Worm (Caenorhabditis elegans): Measurements from ENCODE around the gene cut-5.

cut-5 gene

DNA sequence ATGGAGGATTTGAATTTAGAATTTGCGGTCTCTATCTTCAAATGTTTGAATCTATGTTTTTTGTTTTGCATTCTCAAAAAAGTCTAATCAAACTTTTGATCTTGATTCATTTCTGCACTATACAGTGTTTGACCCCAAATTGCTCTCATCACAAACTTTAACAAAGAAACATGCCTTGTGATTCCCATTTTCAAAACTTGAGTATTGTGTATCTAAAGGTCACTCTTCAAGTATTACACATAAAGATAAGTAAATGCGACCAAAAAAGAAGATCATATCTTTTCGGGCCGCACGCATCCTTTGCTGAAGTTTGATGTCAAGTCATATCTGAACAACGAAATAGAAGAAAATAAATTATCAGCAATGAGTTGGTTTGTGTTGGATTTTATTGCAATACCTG lies 36.1 kb downstream of the cut-5 start:
- TF ChIP-seq unc-55 (GFP tag; optimal IDR thresholded peaks at IDR 0.05) (no peak), gmeb-2 (tag; optimal IDR thresholded peaks at IDR 0.05) (no peak), unc-3 (GFP tag; conservative IDR thresholded peaks at IDR 0.05) (no peak), unc-3 (tag; optimal IDR thresholded peaks at IDR 0.05) (no peak), ttx-3 (tag; optimal IDR thresholded peaks at IDR 0.05) (no peak), tbx-2 (tag; optimal IDR thresholded peaks at IDR 0.05) (no peak), elt-2 (tag; optimal IDR thresholded peaks at IDR 0.05) (no peak), ceh-18 (tag; optimal IDR thresholded peaks at IDR 0.05) (no peak), rnt-1 (tag; optimal IDR thresholded peaks at IDR 0.05) (no peak), ets-4 (tag; optimal IDR thresholded peaks at IDR 0.05) (no peak), F13H6.1 (tag; optimal IDR thresholded peaks at IDR 0.05) (no peak), C08G9.2 (tag; optimal IDR thresholded peaks at IDR 0.05) (no peak), ceh-48 (tag; optimal IDR thresholded peaks at IDR 0.05) (no peak), eyg-1 (tag; optimal IDR thresholded peaks at IDR 0.05) (no peak), nhr-11 (tag; optimal IDR thresholded peaks at IDR 0.05) (no peak), ama-1 (optimal IDR thresholded peaks at IDR 0.05) (no peak), unc-42 (tag; optimal IDR thresholded peaks at IDR 0.05) (no peak)

DNA sequence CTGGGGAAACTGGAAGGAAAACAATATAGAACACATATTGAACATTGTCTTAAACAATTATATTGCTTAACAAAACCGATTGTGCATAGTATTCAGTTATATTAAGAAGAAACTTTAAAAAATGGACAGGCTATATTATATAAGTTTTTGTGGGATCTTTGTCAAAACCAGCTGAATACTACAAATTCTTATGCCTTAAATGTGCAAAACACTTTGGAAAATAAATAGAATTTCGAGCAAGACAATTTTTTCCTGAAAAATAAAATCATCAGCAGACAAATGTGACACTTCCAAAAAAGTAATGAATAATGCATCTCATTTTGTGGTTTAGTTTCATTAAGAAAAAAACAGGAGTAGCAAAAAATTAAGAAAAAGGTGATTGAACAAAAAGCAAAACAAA lies 40.6 kb downstream of the cut-5 start:
- TF ChIP-seq pag-3 (tag; optimal IDR thresholded peaks at IDR 0.05; ENCODE audit: borderline replicate concordance) (no peak), hlh-30 (tag; optimal IDR thresholded peaks at IDR 0.05; ENCODE audit: insufficient read depth) (no peak), pat-9 (tag; optimal IDR thresholded peaks at IDR 0.05) (no peak), elt-2 (tag; optimal IDR thresholded peaks at IDR 0.05) (no peak), hlh-8 (tag; optimal IDR thresholded peaks at IDR 0.05) (no peak), C38D4.7 (GFP tag; optimal IDR thresholded peaks at IDR 0.05) (no peak), ceh-45 (GFP tag; IDR thresholded peaks at IDR 0.05) (no peak), gmeb-2 (tag; optimal IDR thresholded peaks at IDR 0.05) (no peak), ceh-19 (GFP tag; optimal IDR thresholded peaks at IDR 0.05) (no peak)

DNA sequence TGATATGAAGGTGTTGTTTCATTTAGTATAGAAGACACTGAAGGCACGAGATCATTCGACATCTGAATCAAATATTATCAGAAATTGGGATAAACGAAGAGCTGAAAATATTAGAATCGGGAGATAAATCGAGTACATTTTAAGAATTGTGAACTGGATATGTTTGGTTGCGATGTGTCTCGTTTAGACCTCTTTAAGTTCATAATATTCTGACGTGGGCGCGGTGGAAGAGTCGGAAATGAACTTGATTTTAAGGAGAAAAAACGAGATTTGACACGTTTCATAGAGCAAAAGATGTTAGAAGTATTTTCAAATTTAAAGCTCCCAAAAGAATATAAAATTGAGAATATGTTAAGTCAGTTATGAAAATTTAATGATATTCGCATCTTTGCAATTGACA lies 52.4 kb downstream of the cut-5 start, which contains the start of gene npr-6:
Gene npr-6, minus strand, starts transcription at position 101 of the 400 bp plus-strand sequence.
- no peak for TF ChIP-seq hlh-8 (tag; optimal IDR thresholded peaks at IDR 0.05)
- no peak for TF ChIP-seq pax-1 (tag; optimal IDR thresholded peaks at IDR 0.05)
- TF ChIP-seq ets-4 (tag; optimal IDR thresholded peaks at IDR 0.05) = no peak
- no peak for TF ChIP-seq hlh-6 (tag; optimal IDR thresholded peaks at IDR 0.05)
- TF ChIP-seq syd-9 (tag; optimal IDR thresholded peaks at IDR 0.05) = no peak
- TF ChIP-seq pag-3 (tag; optimal IDR thresholded peaks at IDR 0.05; ENCODE audit: borderline replicate concordance) = no peak
- TF ChIP-seq dmd-4 (tag; optimal IDR thresholded peaks at IDR 0.05; ENCODE audit: borderline replicate concordance) = no peak
- no peak for TF ChIP-seq sox-4 (tag; optimal IDR thresholded peaks at IDR 0.05)
- no peak for TF ChIP-seq K09A11.1 (tag; optimal IDR thresholded peaks at IDR 0.05; ENCODE audit: insufficient read depth)
- no peak for TF ChIP-seq ttx-3 (tag; optimal IDR thresholded peaks at IDR 0.05)
- TF ChIP-seq ama-1 (optimal IDR thresholded peaks at IDR 0.05) = no peak
- no peak for TF ChIP-seq C08G9.2 (tag; optimal IDR thresholded peaks at IDR 0.05)
- TF ChIP-seq pat-9 (tag; optimal IDR thresholded peaks at IDR 0.05) = no peak
- TF ChIP-seq unc-86 (tag; optimal IDR thresholded peaks at IDR 0.05) = no peak
